Fruit fly (Drosophila melanogaster) whole organism, embryonic: Measurements from ENCODE around the gene CG17327.

Experiments
- CG12769 ChIP-seq: fragments of 200-800 bp; sonication (Bioruptor generic); optimal IDR thresholded peaks from 2 replicates; lab custom pipeline; 2019; ENCODE audit warnings: missing biosample characterization, mild to moderate bottlenecking, missing genetic modification characterization, moderate library complexity
- CG16863 ChIP-seq: fragments of 200-800 bp; sonication (Bioruptor generic); optimal IDR thresholded peaks from 3 replicates; lab custom pipeline; 2016; ENCODE audit warnings: missing biosample characterization, missing genetic modification characterization
- CG34422 ChIP-seq: fragments of 200-800 bp; sonication (Bioruptor generic); IDR thresholded peaks from 3 replicates; pipeline ENCODE4 v1.3.6; 2022; ENCODE audit warnings: missing biosample characterization, missing genetic modification characterization
- Xrp1 ChIP-seq: fragments of 200-800 bp; sonication (Bioruptor generic); IDR thresholded peaks from 2 replicates; pipeline ENCODE4 v1.3.6; 2022; ENCODE audit warnings: missing biosample characterization, missing genetic modification characterization
- lab ChIP-seq: fragments of 200-800 bp; sonication (Bioruptor generic); optimal IDR thresholded peaks from 3 replicates; lab custom pipeline; 2017; ENCODE audit warnings: missing biosample characterization, missing genetic modification characterization, mild to moderate bottlenecking, moderate library complexity, missing genetic modification reagents

DNA sequence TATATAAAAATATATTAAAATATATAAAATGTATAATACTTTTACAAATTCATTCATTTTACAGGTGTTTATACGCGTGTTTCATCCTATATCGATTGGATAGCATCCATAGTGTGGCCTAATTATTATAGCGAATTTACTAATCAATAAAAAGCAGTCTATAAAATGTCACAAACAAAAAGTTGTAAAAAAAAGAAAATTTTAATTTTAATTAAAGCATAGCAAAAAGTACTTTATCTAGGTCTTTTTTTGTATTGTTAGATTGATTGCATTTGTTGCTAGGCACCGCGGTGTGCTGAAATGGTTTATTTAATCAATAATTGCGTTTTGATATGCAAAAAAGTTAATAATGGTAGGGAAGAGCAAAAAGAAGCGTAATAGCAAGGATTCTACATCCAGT is 46.3 kb upstream of the CG17327 start, which contains the start of gene CG45122:
- no peak for TF ChIP-seq CG16863 (GFP tag; lab: Kevin White, UChicago)
- TF ChIP-seq lab (GFP tag; lab: Kevin White, UChicago), result no peak
- no peak for TF ChIP-seq CG34422 (GFP tag; lab: Robert Waterston, UW)
- no peak for TF ChIP-seq CG12769
- no peak for TF ChIP-seq Xrp1 (GFP tag; lab: Robert Waterston, UW)
